Fruit fly (Drosophila melanogaster) whole organism, prepupa: ENCODE measurements around the gene CG12011.
A peak's percentile ranks its signal among the peaks of the same experiment; 100 is the strongest.

Source experiments
- CG8119 ChIP-seq: fragments of 200-800 bp; sonication (Bioruptor generic); IDR thresholded peaks from 3 replicates; pipeline ENCODE4 v1.3.6; 2022; ENCODE audit warnings: missing biosample characterization, missing genetic modification characterization
- CG8319 ChIP-seq: fragments of 200-800 bp; sonication (Bioruptor generic); optimal IDR thresholded peaks from 3 replicates; lab custom pipeline; 2016; ENCODE audit warnings: missing biosample characterization, missing genetic modification characterization
- Ets96B ChIP-seq: fragments of 200-800 bp; optimal IDR thresholded peaks from 2 replicates; lab custom pipeline; 2019; ENCODE audit warnings: missing biosample characterization, mild to moderate bottlenecking, missing genetic modification characterization, moderate library complexity
- vri ChIP-seq: fragments of 200-800 bp; sonication (Bioruptor generic); optimal IDR thresholded peaks from 3 replicates; lab custom pipeline; 2016; ENCODE audit warnings: missing biosample characterization, mild to moderate bottlenecking, missing genetic modification characterization

DNA sequence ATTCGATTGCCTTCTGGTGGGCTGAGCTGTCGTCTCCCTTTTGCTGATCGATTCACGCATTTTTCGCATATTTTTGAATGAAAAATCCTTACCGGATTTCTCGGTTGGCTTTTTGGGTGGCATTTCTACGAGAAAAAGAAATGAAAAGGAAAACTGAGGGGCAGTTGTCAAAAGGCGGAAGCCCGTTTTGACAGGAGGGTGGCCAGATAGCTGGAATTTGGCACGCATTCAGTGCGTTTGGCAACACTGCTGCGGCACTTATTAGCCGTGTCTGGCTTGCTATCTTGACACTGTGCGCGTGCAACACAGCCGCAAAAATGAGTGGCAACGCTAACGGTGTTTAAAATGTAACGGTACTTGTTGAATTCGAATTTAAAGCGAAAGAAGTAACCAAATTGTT, 25.9 kb upstream of the CG12011 start, which contains the start of gene RpL23A:
- TF ChIP-seq CG8319 (GFP tag; lab: Kevin White, UChicago) (peak; percentile 73), CG8119 (GFP tag; lab: Robert Waterston, UW) (no peak), Ets96B (tag; lab: Kevin White, UChicago) (peak; percentile 39), vri (GFP tag; lab: Kevin White, UChicago) (no peak)
